Fruit fly (Drosophila melanogaster) whole organism, pupa: Measurements from ENCODE around the gene Ndae1.

Experiments
- CG10348 ChIP-seq: fragments of 200-800 bp; sonication (Bioruptor generic); IDR thresholded peaks from 2 replicates; pipeline ENCODE4 v1.3.6; 2022; ENCODE audit warnings: missing biosample characterization, missing genetic modification characterization
- CG14655 ChIP-seq: fragments of 200-800 bp; sonication (Bioruptor generic); optimal IDR thresholded peaks from 3 replicates; lab custom pipeline; 2017; ENCODE audit warnings: mild to moderate bottlenecking, missing biosample characterization, missing genetic modification reagents, missing genetic modification characterization
- CG17806 ChIP-seq: fragments of 200-800 bp; sonication (Bioruptor generic); optimal IDR thresholded peaks from 2 replicates; lab custom pipeline; 2018; ENCODE audit warnings: missing biosample characterization, mild to moderate bottlenecking, missing genetic modification characterization, moderate library complexity
- CG4496 ChIP-seq: fragments of 200-800 bp; sonication (Bioruptor generic); IDR thresholded peaks from 3 replicates; pipeline ENCODE4 v1.3.6; 2022; ENCODE audit warnings: missing biosample characterization, missing genetic modification characterization
- CG8301 ChIP-seq: fragments of 200-800 bp; sonication (Bioruptor generic); optimal IDR thresholded peaks from 2 replicates; lab custom pipeline; 2018; ENCODE audit warnings: missing biosample characterization, mild to moderate bottlenecking, missing genetic modification characterization
- CG9948 ChIP-seq: fragments of 200-800 bp; sonication (Bioruptor generic); optimal IDR thresholded peaks from 2 replicates; lab custom pipeline; 2018; ENCODE audit warnings: missing biosample characterization, mild to moderate bottlenecking, missing genetic modification characterization, moderate library complexity
- D1 ChIP-seq: fragments of 200-800 bp; sonication (Bioruptor generic); optimal IDR thresholded peaks from 2 replicates; lab custom pipeline; 2018; ENCODE audit warnings: missing biosample characterization, mild to moderate bottlenecking, missing genetic modification characterization, moderate library complexity
- EcR ChIP-seq: fragments of 200-800 bp; sonication (Bioruptor generic); optimal IDR thresholded peaks from 3 replicates; lab custom pipeline; 2019; ENCODE audit warnings: missing biosample characterization, missing genetic modification characterization, mild to moderate bottlenecking, moderate library complexity, missing genetic modification reagents
- Ets98B ChIP-seq: fragments of 200-800 bp; sonication (Bioruptor generic); IDR thresholded peaks from 2 replicates; pipeline ENCODE4 v1.3.6; 2022; ENCODE audit warnings: missing biosample characterization, missing genetic modification characterization
- Snoo ChIP-seq: fragments of 200-800 bp; sonication (Bioruptor generic); optimal IDR thresholded peaks from 3 replicates; lab custom pipeline; 2017; ENCODE audit warnings: missing biosample characterization, mild to moderate bottlenecking, missing genetic modification characterization, inconsistent platforms
- fd96Ca ChIP-seq: fragments of 200-800 bp; sonication (Bioruptor generic); IDR thresholded peaks from 3 replicates; pipeline ENCODE4 v1.3.6; 2022; ENCODE audit warnings: missing biosample characterization, missing genetic modification characterization
- rn ChIP-seq: fragments of 200-800 bp; sonication (Bioruptor generic); IDR thresholded peaks from 2 replicates; pipeline ENCODE4 v1.3.6; 2022; ENCODE audit warnings: missing biosample characterization, missing genetic modification characterization

dm6 chr2L:7216272-7216671, 32.9 kb downstream of the Ndae1 start:
- no peak for TF ChIP-seq fd96Ca (GFP tag; lab: Robert Waterston, UW)
- TF ChIP-seq EcR (GFP tag; lab: Kevin White, UChicago) = no peak
- no peak for TF ChIP-seq rn (GFP tag; lab: Robert Waterston, UW)
- TF ChIP-seq Ets98B = no peak
- TF ChIP-seq CG17806 = no peak
- TF ChIP-seq D1 = no peak
- TF ChIP-seq CG10348 (GFP tag; lab: Robert Waterston, UW) = no peak
- TF ChIP-seq CG8301 (tag; lab: Kevin White, UChicago) = no peak
- no peak for TF ChIP-seq CG14655 (GFP tag; lab: Kevin White, UChicago)
- no peak for TF ChIP-seq Snoo (tag; lab: Kevin White, UChicago)
- no peak for TF ChIP-seq CG9948 (tag; lab: Kevin White, UChicago)
- TF ChIP-seq CG4496 (GFP tag; lab: Robert Waterston, UW) = no peak
